Worm (Caenorhabditis elegans) whole organism, young adult: ENCODE measurements around the gene F49H12.4.

Source experiments
- B0019.2 ChIP-seq: fragments of 200-800 bp; sonication (Bioruptor generic); conservative IDR thresholded peaks from 2 replicates; pipeline ENCODE4 v1.3.6; 2022; ENCODE audit warnings: missing genetic modification reagents, missing genetic modification characterization, missing compliant biosample characterization
- B0336.3 ChIP-seq: fragments of 200-800 bp; sonication (Bioruptor generic); IDR thresholded peaks from 2 replicates; pipeline ENCODE4 v1.3.6; 2022; ENCODE audit warnings: missing genetic modification characterization, missing compliant biosample characterization
- F22D6.2 ChIP-seq: sonication (generic microtip); optimal IDR thresholded peaks from 2 replicates; lab custom pipeline; 2016; ENCODE audit warnings: mild to moderate bottlenecking, missing genetic modification characterization, missing compliant biosample characterization
- K12H6.12 ChIP-seq: fragments of 200-800 bp; sonication (Bioruptor generic); optimal IDR thresholded peaks from 2 replicates; lab custom pipeline; 2018; ENCODE audit warnings: mild to moderate bottlenecking, missing genetic modification characterization, missing compliant biosample characterization
- Y79H2A.3 ChIP-seq: fragments of 200-800 bp; sonication (Bioruptor generic); conservative IDR thresholded peaks from 2 replicates; pipeline ENCODE4 v1.3.6; 2022; ENCODE audit warnings: missing genetic modification reagents, missing genetic modification characterization, missing compliant biosample characterization
- ama-1 ChIP-seq, 3 experiments: fragments of 150-350 bp in 1 of 3; sonication (generic microtip) in 2 of 3; optimal IDR thresholded peaks; 2 replicates each; lab custom pipeline; 2014 to 2018; ENCODE audit warnings: missing biosample characterization in 2 of 3, missing genetic modification characterization in 2 of 3, missing genetic modification reagents in 2 of 3
- attf-3 ChIP-seq: fragments of 200-800 bp; sonication (Bioruptor generic); conservative IDR thresholded peaks from 2 replicates; pipeline ENCODE4 v1.3.6; 2022; ENCODE audit warnings: missing genetic modification reagents, missing genetic modification characterization, missing compliant biosample characterization
- attf-5 ChIP-seq: fragments of 200-800 bp; sonication (Bioruptor generic); optimal IDR thresholded peaks from 2 replicates; lab custom pipeline; 2018; ENCODE audit warnings: mild to moderate bottlenecking, missing genetic modification characterization, missing compliant biosample characterization
- bed-2 ChIP-seq: fragments of 200-800 bp; sonication (Bioruptor generic); IDR thresholded peaks from 2 replicates; pipeline ENCODE4 v1.3.6; 2022; ENCODE audit warnings: missing genetic modification reagents, missing genetic modification characterization, missing compliant biosample characterization
- cebp-1 ChIP-seq, 2 experiments: fragments of 200-800 bp in 1 of 2; sonication (Bioruptor generic) in 1 of 2; sonication (generic microtip) in 1 of 2; IDR thresholded peaks in 1 of 2; optimal IDR thresholded peaks in 1 of 2; 2 replicates each; pipeline versions ENCODE4 v1.3.6 to Lab custom; 2017 to 2022; ENCODE audit warnings: missing compliant biosample characterization in 2 of 2, missing genetic modification characterization in 2 of 2, mild to moderate bottlenecking in 1 of 2, missing genetic modification reagents in 1 of 2, moderate library complexity in 1 of 2
- ceh-27 ChIP-seq: fragments of 200-800 bp; sonication (Bioruptor generic); optimal IDR thresholded peaks from 2 replicates; lab custom pipeline; 2018; ENCODE audit warnings: mild to moderate bottlenecking, missing genetic modification characterization, moderate library complexity, missing compliant biosample characterization
- ceh-58 ChIP-seq: fragments of 200-800 bp; sonication (Bioruptor generic); IDR thresholded peaks from 2 replicates; pipeline ENCODE4 v1.3.6; 2022; ENCODE audit warnings: missing genetic modification characterization, missing compliant biosample characterization
- chd-7 ChIP-seq: sonication (generic microtip); optimal IDR thresholded peaks from 2 replicates; lab custom pipeline; 2016; ENCODE audit warnings: mild to moderate bottlenecking, missing genetic modification characterization, moderate library complexity, missing compliant biosample characterization
- die-1 ChIP-seq: sonication (generic microtip); optimal IDR thresholded peaks from 2 replicates; lab custom pipeline; 2016; ENCODE audit warnings: missing genotype, mild to moderate bottlenecking, missing genetic modification characterization, missing compliant biosample characterization
- dox-1 ChIP-seq: fragments of 200-800 bp; sonication (Bioruptor generic); IDR thresholded peaks from 2 replicates; pipeline ENCODE4 v1.3.6; 2022; ENCODE audit warnings: missing genetic modification reagents, missing genetic modification characterization, missing compliant biosample characterization
- dpff-1 ChIP-seq: sonication (generic microtip); optimal IDR thresholded peaks from 2 replicates; lab custom pipeline; 2017; ENCODE audit warnings: mild to moderate bottlenecking, missing genetic modification characterization, missing compliant biosample characterization
- efl-1 ChIP-seq: fragments of 150-350 bp; optimal IDR thresholded peaks from 2 replicates; lab custom pipeline; 2014; ENCODE audit warnings: missing biosample characterization, missing genetic modification reagents, missing genetic modification characterization
- hlh-26 ChIP-seq: fragments of 200-800 bp; sonication (Bioruptor generic); conservative IDR thresholded peaks from 2 replicates; pipeline ENCODE4 v1.3.6; 2022; ENCODE audit warnings: missing genetic modification reagents, missing genetic modification characterization, missing compliant biosample characterization
- hmg-1.2 ChIP-seq: fragments of 200-800 bp; sonication (Bioruptor generic); IDR thresholded peaks from 2 replicates; pipeline ENCODE4 v1.3.6; 2022; ENCODE audit warnings: missing genetic modification reagents, missing genetic modification characterization, missing compliant biosample characterization
- hmg-20 ChIP-seq: fragments of 200-800 bp; sonication (Bioruptor generic); IDR thresholded peaks from 2 replicates; pipeline ENCODE4 v1.3.6; 2022; ENCODE audit warnings: missing genetic modification reagents, missing genetic modification characterization, missing compliant biosample characterization
- hrde-1 ChIP-seq: sonication (generic microtip); optimal IDR thresholded peaks from 2 replicates; lab custom pipeline; 2016; ENCODE audit warnings: missing genetic modification characterization, mild to moderate bottlenecking, missing compliant biosample characterization, moderate library complexity, missing genotype, missing genetic modification reagents, borderline replicate concordance
- lin-26 ChIP-seq: fragments of 200-800 bp; sonication (Bioruptor generic); IDR thresholded peaks from 2 replicates; pipeline ENCODE4 v1.3.6; 2022; ENCODE audit warnings: missing genetic modification reagents, missing genetic modification characterization, missing compliant biosample characterization
- lin-35 ChIP-seq, 3 experiments: fragments of 150-350 bp in 2 of 3; sonication (generic microtip) in 1 of 3; optimal IDR thresholded peaks; 2 replicates each; lab custom pipeline; 2014 to 2018; ENCODE audit warnings: missing biosample characterization in 3 of 3, missing genetic modification characterization in 3 of 3, missing genetic modification reagents in 3 of 3
- lin-40 ChIP-seq: sonication (generic microtip); optimal IDR thresholded peaks from 2 replicates; lab custom pipeline; 2016; ENCODE audit warnings: missing genetic modification characterization, mild to moderate bottlenecking, missing compliant biosample characterization, missing genotype, missing genetic modification reagents
- lir-1 ChIP-seq: fragments of 200-800 bp; sonication (Bioruptor generic); conservative IDR thresholded peaks from 2 replicates; pipeline ENCODE4 v1.3.6; 2022; ENCODE audit warnings: missing genetic modification reagents, missing genetic modification characterization, missing compliant biosample characterization
- lsl-1 ChIP-seq: fragments of 200-800 bp; sonication (Bioruptor generic); optimal IDR thresholded peaks from 2 replicates; lab custom pipeline; 2018; ENCODE audit warnings: mild to moderate bottlenecking, missing genetic modification characterization, moderate library complexity, missing compliant biosample characterization
- madf-10 ChIP-seq: sonication (generic microtip); optimal IDR thresholded peaks from 2 replicates; lab custom pipeline; 2016; ENCODE audit warnings: mild to moderate bottlenecking, missing genetic modification characterization, missing compliant biosample characterization
- madf-3 ChIP-seq: fragments of 200-800 bp; sonication (Bioruptor generic); IDR thresholded peaks from 2 replicates; pipeline ENCODE4 v1.3.6; 2022; ENCODE audit warnings: missing genetic modification reagents, missing genetic modification characterization, missing compliant biosample characterization
- mcd-1 ChIP-seq: fragments of 200-800 bp; sonication (Bioruptor generic); IDR thresholded peaks from 2 replicates; pipeline ENCODE4 v1.3.6; 2022; ENCODE audit warnings: missing genetic modification reagents, missing genetic modification characterization, missing compliant biosample characterization
- mxl-1 ChIP-seq: sonication (generic microtip); optimal IDR thresholded peaks from 2 replicates; lab custom pipeline; 2016; ENCODE audit warnings: missing genetic modification characterization, missing compliant biosample characterization
- nhr-80 ChIP-seq: sonication (generic microtip); optimal IDR thresholded peaks from 2 replicates; lab custom pipeline; 2016; ENCODE audit warnings: missing genetic modification characterization, missing compliant biosample characterization
- pbrm-1 ChIP-seq: fragments of 200-800 bp; sonication (Bioruptor generic); IDR thresholded peaks from 2 replicates; pipeline ENCODE4 v1.3.6; 2022; ENCODE audit warnings: missing genetic modification reagents, missing genetic modification characterization, missing compliant biosample characterization
- pha-4 ChIP-seq: fragments of 150-350 bp; sonication (generic microtip); optimal IDR thresholded peaks from 2 replicates; lab custom pipeline; 2014; ENCODE audit warnings: missing biosample characterization, missing genetic modification reagents, missing genetic modification characterization
- snpc-3.4 ChIP-seq: sonication (generic microtip); optimal IDR thresholded peaks from 2 replicates; lab custom pipeline; 2017; ENCODE audit warnings: missing genetic modification characterization, mild to moderate bottlenecking, missing compliant biosample characterization, antibody characterized with exemption, moderate library complexity, missing genotype, missing genetic modification reagents
- tbp1 ChIP-seq: fragments of 200-800 bp; sonication (Bioruptor generic); optimal IDR thresholded peaks from 2 replicates; lab custom pipeline; 2018; ENCODE audit warnings: mild to moderate bottlenecking, missing genetic modification characterization, missing compliant biosample characterization
- unc-62 ChIP-seq: fragments of 150-350 bp; optimal IDR thresholded peaks from 2 replicates; lab custom pipeline; 2014; ENCODE audit warnings: missing biosample characterization, missing genetic modification reagents, missing genetic modification characterization
- zfh-2 ChIP-seq: fragments of 200-800 bp; sonication (Bioruptor generic); conservative IDR thresholded peaks from 2 replicates; pipeline ENCODE4 v1.3.6; 2022; ENCODE audit warnings: missing genetic modification reagents, missing genetic modification characterization, missing compliant biosample characterization
- ztf-26 ChIP-seq: sonication (generic microtip); optimal IDR thresholded peaks from 2 replicates; lab custom pipeline; 2017; ENCODE audit warnings: missing genetic modification characterization, missing compliant biosample characterization

The F49H12.4 gene

ce11 chrX:2089434-2089833 is 9.8 kb downstream of the F49H12.4 start, which contains the start of gene lsy-2:
Gene lsy-2 (plus strand): TSS chrX:2089704.
- TF ChIP-seq lin-40 (tag; lab: Kevin White, UChicago): peak; percentile 41
- peak; percentile 27; the same call in 1 of the 2 replicates for TF ChIP-seq hmg-1.2
- TF ChIP-seq K12H6.12 (tag; lab: Kevin White, UChicago): peak; percentile 79
- TF ChIP-seq die-1 (tag; lab: Kevin White, UChicago): no peak
- TF ChIP-seq ama-1 (optimal IDR thresholded peaks at IDR 0.05; lab: Kevin White, UChicago): no peak
- TF ChIP-seq ama-1 (GFP tag; optimal IDR thresholded peaks at IDR 0.05; lab: Kevin White, UChicago): no peak
- TF ChIP-seq lin-35 (GFP tag; optimal IDR thresholded peaks at IDR 0.05; lab: Kevin White, UChicago): peak in 1 of 3 experiments; percentile 49
- peak; percentile 63 for TF ChIP-seq cebp-1 (GFP tag; IDR thresholded peaks at IDR 0.05; lab: Robert Waterston, UW)
- TF ChIP-seq cebp-1 (tag; optimal IDR thresholded peaks at IDR 0.05; lab: Kevin White, UChicago): peak; percentile 88
- peak; percentile 4 for TF ChIP-seq madf-10 (tag; lab: Kevin White, UChicago)
- TF ChIP-seq nhr-80 (tag; lab: Kevin White, UChicago): peak; percentile 45
- TF ChIP-seq snpc-3.4: no peak
- TF ChIP-seq bed-2 (GFP tag; lab: Robert Waterston, UW): no peak
- peak; percentile 77 for TF ChIP-seq zfh-2 (GFP tag; lab: Robert Waterston, UW)
- TF ChIP-seq F22D6.2: no peak
- TF ChIP-seq attf-3 (GFP tag; lab: Robert Waterston, UW): no peak
- TF ChIP-seq attf-5 (GFP tag; lab: Kevin White, UChicago): peak; percentile 78
- peak; percentile 29; the same call in 1 of the 2 replicates for TF ChIP-seq mcd-1 (GFP tag; lab: Robert Waterston, UW)
- TF ChIP-seq lsl-1 (GFP tag; lab: Kevin White, UChicago): no peak
- TF ChIP-seq ceh-27 (GFP tag; lab: Kevin White, UChicago): peak; percentile 52
- TF ChIP-seq hrde-1 (tag; lab: Kevin White, UChicago): no peak
- peak; percentile 8 for TF ChIP-seq efl-1 (GFP tag; lab: Kevin White, UChicago)
- no peak for TF ChIP-seq ztf-26 (tag; lab: Kevin White, UChicago)
- peak; percentile 92 for TF ChIP-seq madf-3 (GFP tag; lab: Robert Waterston, UW)
- TF ChIP-seq dox-1: no peak
- no peak for TF ChIP-seq lin-26 (GFP tag; lab: Robert Waterston, UW)
- TF ChIP-seq, all 124 proteins: peak for 13

- TF ChIP-seq nhr-80 (tag; lab: Kevin White, UChicago): peak; percentile 64
- peak; percentile 3 for TF ChIP-seq unc-62 (GFP tag; lab: Kevin White, UChicago)
- TF ChIP-seq pbrm-1 (GFP tag; lab: Robert Waterston, UW): no peak
- peak; percentile 15 for TF ChIP-seq lin-40 (tag; lab: Kevin White, UChicago)
- no peak for TF ChIP-seq hmg-20 (GFP tag; lab: Robert Waterston, UW)
- no peak for TF ChIP-seq mxl-1 (tag; lab: Kevin White, UChicago)
- peak; percentile 1 for TF ChIP-seq ztf-26 (tag; lab: Kevin White, UChicago)
- no peak for TF ChIP-seq hlh-26 (GFP tag; lab: Robert Waterston, UW)
- TF ChIP-seq Y79H2A.3 (GFP tag; lab: Robert Waterston, UW): no peak
- TF ChIP-seq pha-4 (tag; lab: Kevin White, UChicago): no peak
- no peak for TF ChIP-seq F22D6.2
- no peak for TF ChIP-seq tbp1 (GFP tag; lab: Kevin White, UChicago)
- peak; percentile 46; the same call in 1 of the 2 replicates for TF ChIP-seq hmg-1.2
- no peak for TF ChIP-seq lir-1
- no peak for TF ChIP-seq ceh-58
- peak; percentile 42 for TF ChIP-seq attf-5 (GFP tag; lab: Kevin White, UChicago)
- TF ChIP-seq B0019.2 (GFP tag; lab: Robert Waterston, UW): no peak
- no peak for TF ChIP-seq chd-7 (tag; lab: Kevin White, UChicago)
- TF ChIP-seq dpff-1: no peak
- peak; percentile 24; the same call in 1 of the 2 replicates for TF ChIP-seq B0336.3 (GFP tag; lab: Robert Waterston, UW)
These were observed 10.9 kb downstream of the F49H12.4 start for ce11 chrX:2090493-2090892.
